Fruit fly (Drosophila melanogaster) whole organism, pupa: Measurements from ENCODE around the gene hng3.
A peak's percentile ranks its signal among the peaks of the same experiment; 100 is the strongest.

ENCODE experiments used
- CG10348 ChIP-seq: fragments of 200-800 bp; sonication (Bioruptor generic); IDR thresholded peaks from 2 replicates; pipeline ENCODE4 v1.3.6; 2022; ENCODE audit warnings: missing biosample characterization, missing genetic modification characterization
- CG12605 ChIP-seq: fragments of 200-800 bp; sonication (Bioruptor generic); IDR thresholded peaks from 2 replicates; pipeline ENCODE4 v1.3.6; 2022; ENCODE audit warnings: missing biosample characterization, missing genetic modification characterization
- CG13204 ChIP-seq: fragments of 200-800 bp; sonication (Bioruptor generic); optimal IDR thresholded peaks from 2 replicates; lab custom pipeline; 2018; ENCODE audit warnings: missing biosample characterization, mild to moderate bottlenecking, missing genetic modification characterization, moderate library complexity
- CG14655 ChIP-seq: fragments of 200-800 bp; sonication (Bioruptor generic); optimal IDR thresholded peaks from 3 replicates; lab custom pipeline; 2017; ENCODE audit warnings: mild to moderate bottlenecking, missing biosample characterization, missing genetic modification reagents, missing genetic modification characterization
- CG15710 ChIP-seq: fragments of 200-800 bp; sonication (Bioruptor generic); optimal IDR thresholded peaks from 2 replicates; lab custom pipeline; 2018; ENCODE audit warnings: missing biosample characterization, mild to moderate bottlenecking, missing genetic modification characterization, moderate library complexity
- CG17806 ChIP-seq: fragments of 200-800 bp; sonication (Bioruptor generic); optimal IDR thresholded peaks from 2 replicates; lab custom pipeline; 2018; ENCODE audit warnings: missing biosample characterization, mild to moderate bottlenecking, missing genetic modification characterization, moderate library complexity
- CG32121 ChIP-seq: fragments of 200-800 bp; sonication (Bioruptor generic); IDR thresholded peaks from 2 replicates; pipeline ENCODE4 v1.3.6; 2022; ENCODE audit warnings: missing biosample characterization, missing genetic modification characterization
- CG34367 ChIP-seq: fragments of 200-800 bp; sonication (Bioruptor generic); optimal IDR thresholded peaks from 2 replicates; lab custom pipeline; 2018; ENCODE audit warnings: missing biosample characterization, mild to moderate bottlenecking, missing genetic modification characterization
- CG4496 ChIP-seq: fragments of 200-800 bp; sonication (Bioruptor generic); IDR thresholded peaks from 3 replicates; pipeline ENCODE4 v1.3.6; 2022; ENCODE audit warnings: missing biosample characterization, missing genetic modification characterization
- CG8159 ChIP-seq: fragments of 200-800 bp; sonication (Bioruptor generic); optimal IDR thresholded peaks from 3 replicates; lab custom pipeline; 2018; ENCODE audit warnings: missing biosample characterization, mild to moderate bottlenecking, missing genetic modification characterization, moderate library complexity
- CG8301 ChIP-seq: fragments of 200-800 bp; sonication (Bioruptor generic); optimal IDR thresholded peaks from 2 replicates; lab custom pipeline; 2018; ENCODE audit warnings: missing biosample characterization, mild to moderate bottlenecking, missing genetic modification characterization
- CG9948 ChIP-seq: fragments of 200-800 bp; sonication (Bioruptor generic); optimal IDR thresholded peaks from 2 replicates; lab custom pipeline; 2018; ENCODE audit warnings: missing biosample characterization, mild to moderate bottlenecking, missing genetic modification characterization, moderate library complexity
- D1 ChIP-seq: fragments of 200-800 bp; sonication (Bioruptor generic); optimal IDR thresholded peaks from 2 replicates; lab custom pipeline; 2018; ENCODE audit warnings: missing biosample characterization, mild to moderate bottlenecking, missing genetic modification characterization, moderate library complexity
- EcR ChIP-seq: fragments of 200-800 bp; sonication (Bioruptor generic); optimal IDR thresholded peaks from 3 replicates; lab custom pipeline; 2019; ENCODE audit warnings: missing biosample characterization, missing genetic modification characterization, mild to moderate bottlenecking, moderate library complexity, missing genetic modification reagents
- Ets98B ChIP-seq: fragments of 200-800 bp; sonication (Bioruptor generic); IDR thresholded peaks from 2 replicates; pipeline ENCODE4 v1.3.6; 2022; ENCODE audit warnings: missing biosample characterization, missing genetic modification characterization
- Pif1A ChIP-seq: fragments of 200-800 bp; sonication (Bioruptor generic); optimal IDR thresholded peaks from 3 replicates; lab custom pipeline; 2016; ENCODE audit warnings: missing biosample characterization, missing genetic modification characterization
- Pif1B ChIP-seq: fragments of 200-800 bp; sonication (Bioruptor generic); optimal IDR thresholded peaks from 3 replicates; lab custom pipeline; 2016; ENCODE audit warnings: missing biosample characterization, missing genetic modification characterization
- Snoo ChIP-seq: fragments of 200-800 bp; sonication (Bioruptor generic); optimal IDR thresholded peaks from 3 replicates; lab custom pipeline; 2017; ENCODE audit warnings: missing biosample characterization, mild to moderate bottlenecking, missing genetic modification characterization, inconsistent platforms
- fd96Ca ChIP-seq: fragments of 200-800 bp; sonication (Bioruptor generic); IDR thresholded peaks from 3 replicates; pipeline ENCODE4 v1.3.6; 2022; ENCODE audit warnings: missing biosample characterization, missing genetic modification characterization
- gl ChIP-seq: fragments of 200-800 bp; sonication (Bioruptor generic); optimal IDR thresholded peaks from 2 replicates; lab custom pipeline; 2018; ENCODE audit warnings: missing biosample characterization, mild to moderate bottlenecking, missing genetic modification characterization
- rn ChIP-seq: fragments of 200-800 bp; sonication (Bioruptor generic); IDR thresholded peaks from 2 replicates; pipeline ENCODE4 v1.3.6; 2022; ENCODE audit warnings: missing biosample characterization, missing genetic modification characterization

hng3 gene

dm6 chr3L:776696-777095, 21.4 kb upstream of the hng3 start:
- TF ChIP-seq Pif1B (GFP tag; lab: Kevin White, UChicago) (no peak), fd96Ca (GFP tag; lab: Robert Waterston, UW) (no peak), EcR (GFP tag; lab: Kevin White, UChicago) (no peak), Snoo (tag; lab: Kevin White, UChicago) (no peak), CG14655 (no peak), CG8159 (tag; lab: Kevin White, UChicago) (no peak), CG8301 (tag; lab: Kevin White, UChicago) (no peak), CG13204 (GFP tag; lab: Kevin White, UChicago) (no peak), CG15710 (no peak), CG9948 (no peak), Ets98B (GFP tag; lab: Robert Waterston, UW) (no peak), CG4496 (GFP tag; lab: Robert Waterston, UW) (no peak), CG17806 (tag; lab: Kevin White, UChicago) (no peak), CG34367 (tag; lab: Kevin White, UChicago) (no peak), CG32121 (GFP tag; lab: Robert Waterston, UW) (no peak)

dm6 chr3L:776201-776600, 20.9 kb upstream of the hng3 start:
- TF ChIP-seq D1 (tag; lab: Kevin White, UChicago): peak; percentile 54
- TF ChIP-seq Ets98B (GFP tag; lab: Robert Waterston, UW): peak; percentile 23; the same call in 1 of the 2 replicates
- peak; percentile 55 for TF ChIP-seq CG14655
- peak; percentile 61 for TF ChIP-seq CG9948
- TF ChIP-seq Pif1B (GFP tag; lab: Kevin White, UChicago): peak; percentile 54
- TF ChIP-seq fd96Ca (GFP tag; lab: Robert Waterston, UW): peak; percentile 43; the same call in 1 of the 3 replicates
- TF ChIP-seq CG8159 (tag; lab: Kevin White, UChicago): peak; percentile 77
- peak; percentile 66 for TF ChIP-seq CG17806 (tag; lab: Kevin White, UChicago)
- no peak for TF ChIP-seq rn
- TF ChIP-seq Snoo (tag; lab: Kevin White, UChicago): peak; percentile 57
- no peak for TF ChIP-seq CG10348 (GFP tag; lab: Robert Waterston, UW)
- TF ChIP-seq CG15710: peak; percentile 45
- TF ChIP-seq Pif1A (GFP tag; lab: Kevin White, UChicago): peak; percentile 46
- TF ChIP-seq CG32121 (GFP tag; lab: Robert Waterston, UW): no peak
- TF ChIP-seq gl (tag; lab: Kevin White, UChicago): no peak
- TF ChIP-seq CG4496 (GFP tag; lab: Robert Waterston, UW): peak; percentile 56; the same call in 2 of the 3 replicates
- TF ChIP-seq CG13204 (GFP tag; lab: Kevin White, UChicago): no peak
- no peak for TF ChIP-seq EcR (GFP tag; lab: Kevin White, UChicago)
- peak; percentile 20; the same call in 1 of the 2 replicates for TF ChIP-seq CG12605
- TF ChIP-seq CG34367 (tag; lab: Kevin White, UChicago): peak; percentile 1
- peak; percentile 48 for TF ChIP-seq CG8301 (tag; lab: Kevin White, UChicago)
- TF ChIP-seq, all 21 proteins: peak for 15

dm6 chr3L:775053-775355, 19.7 kb upstream of the hng3 start:
- TF ChIP-seq CG32121 (GFP tag; lab: Robert Waterston, UW) (peak; percentile 80), CG9948 (peak; percentile 56), CG8159 (tag; lab: Kevin White, UChicago) (peak; percentile 39), D1 (tag; lab: Kevin White, UChicago) (no peak), CG12605 (peak; percentile 38; the same call in 1 of the 2 replicates), CG15710 (peak; percentile 22), CG14655 (peak; percentile 72), gl (tag; lab: Kevin White, UChicago) (no peak), CG8301 (tag; lab: Kevin White, UChicago) (peak; percentile 63), Snoo (tag; lab: Kevin White, UChicago) (no peak), Ets98B (GFP tag; lab: Robert Waterston, UW) (peak; percentile 75), CG17806 (tag; lab: Kevin White, UChicago) (peak; percentile 48), Pif1B (GFP tag; lab: Kevin White, UChicago) (no peak), Pif1A (GFP tag; lab: Kevin White, UChicago) (peak; percentile 45), CG4496 (GFP tag; lab: Robert Waterston, UW) (peak; percentile 87), fd96Ca (GFP tag; lab: Robert Waterston, UW) (peak; percentile 89), EcR (GFP tag; lab: Kevin White, UChicago) (no peak), rn (peak; percentile 46; the same call in 1 of the 2 replicates), CG13204 (GFP tag; lab: Kevin White, UChicago) (no peak), CG10348 (GFP tag; lab: Robert Waterston, UW) (no peak), CG34367 (tag; lab: Kevin White, UChicago) (no peak)

- TF ChIP-seq CG12605 (0 out of 2 replicates have a peak, but pooled peaks have one; percentile 6), CG17806 (tag; lab: Kevin White, UChicago) (no peak), D1 (tag; lab: Kevin White, UChicago) (no peak)
Observed at dm6 chr3L:774209-775052, 19.1 kb upstream of the hng3 start.

- TF ChIP-seq rn (no peak), gl (tag; lab: Kevin White, UChicago) (no peak), CG13204 (GFP tag; lab: Kevin White, UChicago) (no peak), fd96Ca (GFP tag; lab: Robert Waterston, UW) (peak; percentile 50; the same call in 1 of the 3 replicates), Pif1A (GFP tag; lab: Kevin White, UChicago) (peak; percentile 10), CG10348 (GFP tag; lab: Robert Waterston, UW) (no peak), CG32121 (GFP tag; lab: Robert Waterston, UW) (peak; percentile 36; the same call in 1 of the 2 replicates), CG14655 (peak; percentile 54), EcR (GFP tag; lab: Kevin White, UChicago) (no peak), CG9948 (peak; percentile 48), Ets98B (GFP tag; lab: Robert Waterston, UW) (peak; percentile 59), CG15710 (peak; percentile 41), D1 (tag; lab: Kevin White, UChicago) (no peak), CG4496 (GFP tag; lab: Robert Waterston, UW) (peak; percentile 67), CG8301 (tag; lab: Kevin White, UChicago) (peak; percentile 52), Snoo (tag; lab: Kevin White, UChicago) (peak; percentile 44), CG34367 (tag; lab: Kevin White, UChicago) (peak; percentile 4), Pif1B (GFP tag; lab: Kevin White, UChicago) (no peak), CG12605 (no peak), CG8159 (tag; lab: Kevin White, UChicago) (peak; percentile 49), CG17806 (tag; lab: Kevin White, UChicago) (peak; percentile 54)
Observed at dm6 chr3L:772193-772592, 16.9 kb upstream of the hng3 start.
